Fruit fly (Drosophila melanogaster) S2 (cell line): ENCODE data around the gene Nsun2.

Experiments used
- CG8478 ChIP-seq: fragments of >200 bp; optimal IDR thresholded peaks from 2 replicates; lab custom pipeline; 2018
- CTCF ChIP-seq, 2 experiments: fragments of >200 bp; optimal IDR thresholded peaks; 2 replicates each; lab custom pipeline; 2018

The Nsun2 gene

dm6 chrX:4100824-4101368 lies 12.6 kb downstream of the Nsun2 start, which contains the start of the genes Cmtr1 and CG15375:
Gene Cmtr1, minus strand, starts transcription at chrX:4101031.
Gene CG15375, plus strand, starts transcription at chrX:4101318.
- TF ChIP-seq CTCF (optimal IDR thresholded peaks at IDR 0.05; lab: Kevin White, UChicago) (no peak), CG8478 (lab: Kevin White, UChicago) (no peak)

- TF ChIP-seq CG8478 (lab: Kevin White, UChicago) (no peak), CTCF (optimal IDR thresholded peaks at IDR 0.05; lab: Kevin White, UChicago) (no peak)
Measured at dm6 chrX:4089012-4089649, 24.4 kb downstream of the Nsun2 start.

dm6 chrX:4075430-4075829 lies 38.1 kb downstream of the Nsun2 start, which contains the start of gene CG43689:
Gene CG43689, plus strand, starts transcription at chrX:4075743.
- TF ChIP-seq CTCF (optimal IDR thresholded peaks at IDR 0.05; lab: Kevin White, UChicago) (no peak), CG8478 (lab: Kevin White, UChicago) (no peak)

dm6 chrX:4061502-4061901 lies 52.0 kb downstream of the Nsun2 start:
- TF ChIP-seq CTCF (optimal IDR thresholded peaks at IDR 0.05; lab: Kevin White, UChicago) (no peak), CG8478 (lab: Kevin White, UChicago) (no peak)
